Worm (Caenorhabditis elegans) whole organism, L3 larva: ENCODE data around the gene memb-1.

Source experiments
- R02D3.7 ChIP-seq: fragments of 150-350 bp; optimal IDR thresholded peaks from 2 replicates; lab custom pipeline; 2014; ENCODE audit warnings: missing biosample characterization, missing genetic modification characterization
- ZK546.5 ChIP-seq: sonication (generic microtip); optimal IDR thresholded peaks from 2 replicates; lab custom pipeline; 2017; ENCODE audit warnings: missing biosample characterization, missing genetic modification characterization
- aly-2 ChIP-seq: fragments of 150-350 bp; optimal IDR thresholded peaks from 2 replicates; lab custom pipeline; 2014; ENCODE audit warnings: missing biosample characterization, missing genetic modification characterization
- ama-1 ChIP-seq: fragments of 150-350 bp; optimal IDR thresholded peaks from 2 replicates; lab custom pipeline; 2018
- ceh-16 ChIP-seq: sonication (generic microtip); optimal IDR thresholded peaks from 2 replicates; lab custom pipeline; 2017; ENCODE audit warnings: missing biosample characterization, missing genetic modification characterization
- ceh-28 ChIP-seq: fragments of 150-350 bp; optimal IDR thresholded peaks from 2 replicates; lab custom pipeline; 2014; ENCODE audit warnings: missing biosample characterization, missing genetic modification reagents, missing genetic modification characterization
- ceh-82 ChIP-seq: fragments of 150-350 bp; optimal IDR thresholded peaks from 2 replicates; lab custom pipeline; 2014; ENCODE audit warnings: missing biosample characterization, missing genetic modification characterization
- ceh-9 ChIP-seq: sonication (generic microtip); optimal IDR thresholded peaks from 2 replicates; lab custom pipeline; 2018; ENCODE audit warnings: missing biosample characterization, missing genetic modification characterization
- daf-12 ChIP-seq: fragments of 150-350 bp; optimal IDR thresholded peaks from 2 replicates; lab custom pipeline; 2014; ENCODE audit warnings: missing biosample characterization, missing genetic modification reagents, missing genetic modification characterization
- egl-27 ChIP-seq: sonication (generic microtip); optimal IDR thresholded peaks from 4 replicates; lab custom pipeline; 2017; ENCODE audit warnings: missing biosample characterization, missing genetic modification reagents, missing genetic modification characterization
- egl-5 ChIP-seq: fragments of 150-350 bp; optimal IDR thresholded peaks from 2 replicates; lab custom pipeline; 2017; ENCODE audit warnings: missing biosample characterization, missing genetic modification reagents, missing genetic modification characterization, inconsistent platforms
- elt-1 ChIP-seq: fragments of 150-350 bp; optimal IDR thresholded peaks from 2 replicates; lab custom pipeline; 2014; ENCODE audit warnings: missing biosample characterization, missing genetic modification characterization
- elt-2 ChIP-seq: sonication (generic microtip); optimal IDR thresholded peaks from 2 replicates; lab custom pipeline; 2016; ENCODE audit warnings: missing genetic modification reagents, mild to moderate bottlenecking, missing genetic modification characterization, missing compliant biosample characterization
- elt-3 ChIP-seq, 3 experiments: fragments of 150-350 bp in 1 of 3; sonication (generic microtip) in 2 of 3; optimal IDR thresholded peaks; 2 replicates in 2 of 3; 4 replicates in 1 of 3; lab custom pipeline; 2014 to 2017; ENCODE audit warnings: missing biosample characterization in 3 of 3, missing genetic modification characterization in 3 of 3
- eor-1 ChIP-seq, 2 experiments: fragments of 150-350 bp; optimal IDR thresholded peaks; 2 replicates each; lab custom pipeline; 2014 to 2018; ENCODE audit warnings: missing biosample characterization in 2 of 2, missing genetic modification characterization in 2 of 2
- fkh-10 ChIP-seq: sonication (generic microtip); optimal IDR thresholded peaks from 2 replicates; lab custom pipeline; 2017; ENCODE audit warnings: missing biosample characterization, missing genetic modification reagents, missing genetic modification characterization
- fkh-2 ChIP-seq: fragments of 150-350 bp; optimal IDR thresholded peaks from 2 replicates; lab custom pipeline; 2014; ENCODE audit warnings: missing biosample characterization, missing genetic modification reagents, missing genetic modification characterization
- fos-1 ChIP-seq: fragments of 150-350 bp; optimal IDR thresholded peaks from 2 replicates; lab custom pipeline; 2014; ENCODE audit warnings: missing biosample characterization, missing genetic modification characterization
- hmg-11 ChIP-seq: sonication (generic microtip); optimal IDR thresholded peaks from 2 replicates; lab custom pipeline; 2016; ENCODE audit warnings: missing genetic modification characterization, missing compliant biosample characterization
- jun-1 ChIP-seq: fragments of 150-350 bp; optimal IDR thresholded peaks from 2 replicates; lab custom pipeline; 2014; ENCODE audit warnings: missing biosample characterization, missing genetic modification reagents, missing genetic modification characterization
- lin-15B ChIP-seq: fragments of 150-350 bp; optimal IDR thresholded peaks from 2 replicates; lab custom pipeline; 2014; ENCODE audit warnings: missing biosample characterization, missing genetic modification characterization
- lin-39 ChIP-seq: fragments of 150-350 bp; optimal IDR thresholded peaks from 2 replicates; lab custom pipeline; 2018; ENCODE audit warnings: missing biosample characterization, missing genetic modification reagents, missing genetic modification characterization
- lsy-12 ChIP-seq: sonication (generic microtip); optimal IDR thresholded peaks from 2 replicates; lab custom pipeline; 2016; ENCODE audit warnings: mild to moderate bottlenecking, missing genetic modification characterization, missing compliant biosample characterization
- mdl-1 ChIP-seq: fragments of 150-350 bp; optimal IDR thresholded peaks from 2 replicates; lab custom pipeline; 2014; ENCODE audit warnings: missing biosample characterization, missing genetic modification characterization
- mml-1 ChIP-seq: fragments of 150-350 bp; sonication (generic microtip); optimal IDR thresholded peaks from 3 replicates; lab custom pipeline; 2014; ENCODE audit warnings: missing biosample characterization, missing genetic modification characterization
- nfya-1 ChIP-seq: sonication (generic microtip); optimal IDR thresholded peaks from 2 replicates; lab custom pipeline; 2017; ENCODE audit warnings: missing genetic modification characterization, mild to moderate bottlenecking, missing compliant biosample characterization, antibody characterized with exemption, moderate library complexity; ENCODE audit not compliant: insufficient read depth
- nhr-11 ChIP-seq: fragments of 150-350 bp; optimal IDR thresholded peaks from 2 replicates; lab custom pipeline; 2014; ENCODE audit warnings: missing biosample characterization, missing genetic modification characterization
- nhr-12 ChIP-seq: fragments of 150-350 bp; optimal IDR thresholded peaks from 2 replicates; lab custom pipeline; 2014; ENCODE audit warnings: missing biosample characterization, missing genetic modification characterization
- nhr-23 ChIP-seq: fragments of 150-350 bp; optimal IDR thresholded peaks from 2 replicates; lab custom pipeline; 2014; ENCODE audit warnings: missing biosample characterization, missing genetic modification reagents, missing genetic modification characterization
- nhr-237 ChIP-seq: fragments of 150-350 bp; optimal IDR thresholded peaks from 2 replicates; lab custom pipeline; 2014; ENCODE audit warnings: missing biosample characterization, missing genetic modification characterization
- nhr-25 ChIP-seq: sonication (generic microtip); optimal IDR thresholded peaks from 2 replicates; lab custom pipeline; 2017; ENCODE audit warnings: missing biosample characterization, missing genetic modification characterization
- nhr-28 ChIP-seq: fragments of 150-350 bp; optimal IDR thresholded peaks from 2 replicates; lab custom pipeline; 2014; ENCODE audit warnings: missing biosample characterization, missing genetic modification characterization
- nhr-43 ChIP-seq: sonication (generic microtip); optimal IDR thresholded peaks from 2 replicates; lab custom pipeline; 2016; ENCODE audit warnings: mild to moderate bottlenecking, missing genetic modification characterization, missing compliant biosample characterization; ENCODE audit not compliant: poor library complexity, severe bottlenecking
- nhr-67 ChIP-seq: fragments of 150-350 bp; optimal IDR thresholded peaks from 2 replicates; lab custom pipeline; 2014; ENCODE audit warnings: missing biosample characterization, missing genetic modification characterization
- nhr-76 ChIP-seq: fragments of 150-350 bp; sonication (generic microtip); optimal IDR thresholded peaks from 5 replicates; lab custom pipeline; 2014; ENCODE audit warnings: missing biosample characterization, missing genetic modification characterization
- nhr-77 ChIP-seq: fragments of 150-350 bp; optimal IDR thresholded peaks from 2 replicates; lab custom pipeline; 2014; ENCODE audit warnings: missing biosample characterization, missing genetic modification characterization
- pha-4 ChIP-seq: fragments of 150-350 bp; optimal IDR thresholded peaks from 2 replicates; lab custom pipeline; 2014; ENCODE audit warnings: missing biosample characterization, missing genetic modification reagents, missing genetic modification characterization
- pqm-1 ChIP-seq: fragments of 150-350 bp; optimal IDR thresholded peaks from 2 replicates; lab custom pipeline; 2017; ENCODE audit warnings: missing biosample characterization, missing genetic modification characterization, inconsistent platforms
- sea-2 ChIP-seq: fragments of 150-350 bp; sonication (generic microtip); optimal IDR thresholded peaks from 4 replicates; lab custom pipeline; 2014; ENCODE audit warnings: missing biosample characterization, missing genetic modification reagents, missing genetic modification characterization
- skn-1 ChIP-seq: fragments of 150-350 bp; optimal IDR thresholded peaks from 2 replicates; lab custom pipeline; 2014; ENCODE audit warnings: missing biosample characterization, missing genetic modification characterization
- snpc-4 ChIP-seq: fragments of 150-350 bp; optimal IDR thresholded peaks from 2 replicates; lab custom pipeline; 2014; ENCODE audit warnings: missing biosample characterization, missing genetic modification characterization
- tbx-2 ChIP-seq: sonication (generic microtip); optimal IDR thresholded peaks from 2 replicates; lab custom pipeline; 2016; ENCODE audit warnings: mild to moderate bottlenecking, missing genetic modification characterization, missing compliant biosample characterization
- unc-39 ChIP-seq: sonication (generic microtip); optimal IDR thresholded peaks from 4 replicates; lab custom pipeline; 2017; ENCODE audit warnings: missing biosample characterization, missing genetic modification characterization
- unc-62 ChIP-seq: fragments of 150-350 bp; sonication (generic microtip); optimal IDR thresholded peaks from 4 replicates; lab custom pipeline; 2014; ENCODE audit warnings: missing biosample characterization, missing genetic modification reagents, missing genetic modification characterization
- zag-1 ChIP-seq: fragments of 150-350 bp; optimal IDR thresholded peaks from 2 replicates; lab custom pipeline; 2014; ENCODE audit warnings: missing biosample characterization, missing genetic modification characterization
- ztf-11 ChIP-seq: fragments of 150-350 bp; optimal IDR thresholded peaks from 2 replicates; lab custom pipeline; 2014; ENCODE audit warnings: missing biosample characterization, missing genetic modification characterization
- ztf-4 ChIP-seq: fragments of 150-350 bp; optimal IDR thresholded peaks from 2 replicates; lab custom pipeline; 2014; ENCODE audit warnings: missing biosample characterization, missing genetic modification characterization

The memb-1 gene

DNA sequence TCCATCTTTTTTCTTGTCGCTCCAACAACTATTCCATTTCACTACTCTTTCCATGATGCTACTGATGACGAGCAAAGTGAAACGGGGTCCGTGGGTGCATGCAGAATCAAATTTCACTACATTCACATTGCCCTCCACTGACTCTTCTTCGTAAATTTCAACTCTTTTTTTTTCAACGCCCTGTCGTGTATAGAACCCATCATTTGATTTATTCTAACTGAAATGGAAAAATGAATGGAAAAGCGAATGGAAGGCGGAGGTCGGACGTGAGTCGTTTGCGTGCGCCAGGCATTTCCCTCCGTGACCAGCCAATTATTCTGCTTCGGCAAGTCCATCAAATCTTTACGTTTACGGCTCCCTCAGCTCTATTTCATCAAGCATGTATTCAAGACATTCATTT is 2.5 kb upstream of the memb-1 start:
- no peak for TF ChIP-seq ceh-28 (tag; lab: Kevin White, UChicago)
- TF ChIP-seq fkh-10, result peak; percentile 4

DNA sequence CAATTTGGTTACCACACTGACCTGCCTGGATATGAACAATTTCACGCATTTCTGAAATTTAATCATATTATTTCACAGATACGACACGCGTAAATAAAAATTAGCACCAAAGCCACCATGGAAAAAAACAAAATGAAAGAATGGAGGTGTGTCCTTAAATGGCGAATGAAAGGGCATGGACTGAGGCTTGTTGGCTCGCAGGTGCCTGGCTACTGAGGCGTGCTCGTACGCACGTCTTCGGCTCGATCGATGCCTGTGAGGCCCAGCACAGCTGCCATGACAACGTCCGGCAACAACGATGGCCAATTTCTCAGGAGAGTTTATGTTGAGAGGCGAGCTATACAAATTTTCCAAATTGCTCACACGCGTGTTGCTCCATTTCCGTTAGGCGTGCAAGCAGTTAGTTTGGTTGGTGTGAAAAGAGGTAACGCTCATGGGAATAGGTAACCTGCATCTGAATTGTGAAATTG is 4.5 kb downstream of the memb-1 start, which contains the start of gene tbb-4:
TSS of gene tbb-4 (minus strand) at position 51 of the 470 bp plus-strand sequence.
- TF ChIP-seq nhr-12 (tag; lab: Kevin White, UChicago), result no peak
- no peak for TF ChIP-seq ceh-82 (tag; lab: Kevin White, UChicago)
- TF ChIP-seq snpc-4, result no peak
- TF ChIP-seq eor-1 (tag; optimal IDR thresholded peaks at IDR 0.05; lab: Kevin White, UChicago), result no peak
- TF ChIP-seq nhr-11 (tag; lab: Kevin White, UChicago), result no peak
- TF ChIP-seq mdl-1 (tag; lab: Kevin White, UChicago), result no peak
- no peak for TF ChIP-seq egl-27 (tag; lab: Kevin White, UChicago)
- TF ChIP-seq nhr-25, result no peak
- TF ChIP-seq ama-1 (lab: Kevin White, UChicago), result no peak
- TF ChIP-seq mml-1 (tag; lab: Kevin White, UChicago), result no peak
- TF ChIP-seq ceh-9 (tag; lab: Kevin White, UChicago), result no peak
- no peak for TF ChIP-seq elt-1 (tag; lab: Kevin White, UChicago)
- no peak for TF ChIP-seq hmg-11 (tag; lab: Kevin White, UChicago)
- no peak for TF ChIP-seq nhr-67 (tag; lab: Kevin White, UChicago)
- TF ChIP-seq fkh-2 (tag; lab: Kevin White, UChicago), result no peak

DNA sequence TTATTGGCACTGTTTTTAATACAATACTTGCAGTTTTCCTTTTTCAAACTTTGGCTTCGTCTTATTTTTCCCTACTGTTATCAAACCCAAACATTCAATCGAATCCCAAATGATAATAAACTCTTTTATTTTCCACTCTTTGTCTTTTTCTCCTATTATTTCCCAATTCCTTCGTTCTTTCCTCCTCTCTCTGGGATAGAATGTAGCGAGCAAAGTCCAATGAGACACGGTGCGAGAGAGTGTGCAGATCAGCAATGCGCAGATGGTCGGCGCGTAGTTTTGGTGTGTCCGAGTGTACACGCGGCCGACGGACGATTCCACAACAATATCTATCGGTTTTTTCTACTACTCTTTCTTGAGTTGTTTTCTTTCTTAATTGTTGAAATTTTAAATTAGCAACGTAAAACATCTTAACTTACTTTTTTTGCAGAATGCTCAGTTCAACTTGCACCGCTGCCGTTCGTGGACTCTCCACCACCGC is 10.3 kb downstream of the memb-1 start, which contains the start of gene B0272.3:
TSS of gene B0272.3 (plus strand) at position 431 of the 481 bp plus-strand sequence.
- no peak for TF ChIP-seq tbx-2 (tag; lab: Kevin White, UChicago)
- TF ChIP-seq ceh-16, result no peak
- TF ChIP-seq nhr-237 (tag; lab: Kevin White, UChicago), result no peak
- TF ChIP-seq ztf-4 (tag; lab: Kevin White, UChicago), result no peak
- TF ChIP-seq lin-15B (tag; lab: Kevin White, UChicago), result peak; percentile 31
- TF ChIP-seq mdl-1 (tag; lab: Kevin White, UChicago), result no peak
- no peak for TF ChIP-seq sea-2 (GFP tag; lab: Kevin White, UChicago)
- no peak for TF ChIP-seq egl-27 (tag; lab: Kevin White, UChicago)
- TF ChIP-seq ZK546.5 (tag; lab: Kevin White, UChicago), result no peak
- no peak for TF ChIP-seq R02D3.7 (tag; lab: Kevin White, UChicago)
- no peak for TF ChIP-seq skn-1 (tag; lab: Kevin White, UChicago)
- TF ChIP-seq mml-1 (tag; lab: Kevin White, UChicago), result no peak
- peak; percentile 71 for TF ChIP-seq pha-4 (tag; lab: Kevin White, UChicago)
- no peak for TF ChIP-seq unc-39 (tag; lab: Kevin White, UChicago)
- TF ChIP-seq fkh-2 (tag; lab: Kevin White, UChicago), result no peak
- TF ChIP-seq ceh-9 (tag; lab: Kevin White, UChicago), result no peak
- TF ChIP-seq nfya-1 (tag; lab: Kevin White, UChicago), result peak; percentile 26
- no peak for TF ChIP-seq nhr-67 (tag; lab: Kevin White, UChicago)
- peak; percentile 1 for TF ChIP-seq nhr-43 (tag; lab: Kevin White, UChicago)
- TF ChIP-seq elt-1 (tag; lab: Kevin White, UChicago), result no peak
- no peak for TF ChIP-seq ztf-11 (tag; lab: Kevin White, UChicago)
- TF ChIP-seq snpc-4, result no peak
- peak; percentile 86 for TF ChIP-seq elt-2 (tag; lab: Kevin White, UChicago)
- no peak for TF ChIP-seq daf-12
- peak; percentile 55 for TF ChIP-seq ceh-28 (tag; lab: Kevin White, UChicago)
- no peak for TF ChIP-seq ceh-82 (tag; lab: Kevin White, UChicago)
- TF ChIP-seq nhr-25, result no peak
- no peak for TF ChIP-seq unc-62 (GFP tag; lab: Kevin White, UChicago)
- peak; percentile 61 for TF ChIP-seq jun-1 (tag; lab: Kevin White, UChicago)
- TF ChIP-seq nhr-77 (tag; lab: Kevin White, UChicago), result no peak
- TF ChIP-seq pqm-1 (tag; lab: Kevin White, UChicago), result peak; percentile 84
- no peak for TF ChIP-seq zag-1 (tag; lab: Kevin White, UChicago)
- no peak for TF ChIP-seq aly-2 (tag; lab: Kevin White, UChicago)
- TF ChIP-seq ama-1 (lab: Kevin White, UChicago), result no peak
- no peak for TF ChIP-seq hmg-11 (tag; lab: Kevin White, UChicago)
- no peak for TF ChIP-seq nhr-28
- TF ChIP-seq nhr-12 (tag; lab: Kevin White, UChicago), result no peak
- TF ChIP-seq egl-5 (tag; lab: Kevin White, UChicago), result no peak
- no peak for TF ChIP-seq nhr-11 (tag; lab: Kevin White, UChicago)
- no peak for TF ChIP-seq fkh-10
- peak; percentile 74 for TF ChIP-seq nhr-23
- peak in 1 of 3 experiments; percentile 33 for TF ChIP-seq elt-3 (tag; optimal IDR thresholded peaks at IDR 0.05; lab: Kevin White, UChicago)
- no peak for TF ChIP-seq nhr-76 (tag; lab: Kevin White, UChicago)
- TF ChIP-seq lin-39 (tag; lab: Kevin White, UChicago), result no peak
- no peak for TF ChIP-seq fos-1
- TF ChIP-seq lsy-12, result no peak
- TF ChIP-seq eor-1 (tag; optimal IDR thresholded peaks at IDR 0.05; lab: Kevin White, UChicago), result no peak
